Worm (Caenorhabditis elegans) whole organism, early embryonic: ENCODE measurements around the gene T21D9.2.

ENCODE experiments used
- B0310.2 ChIP-seq: sonication (generic microtip); optimal IDR thresholded peaks from 2 replicates; lab custom pipeline; 2016; ENCODE audit warnings: mild to moderate bottlenecking, missing genetic modification characterization, missing compliant biosample characterization
- F13C5.2 ChIP-seq: sonication (generic microtip); optimal IDR thresholded peaks from 2 replicates; lab custom pipeline; 2017; ENCODE audit warnings: mild to moderate bottlenecking, missing genetic modification characterization, inconsistent platforms, missing compliant biosample characterization
- aly-1 ChIP-seq: sonication (generic microtip); optimal IDR thresholded peaks from 2 replicates; lab custom pipeline; 2016; ENCODE audit warnings: missing genetic modification characterization, missing compliant biosample characterization
- ama-1 ChIP-seq: fragments of 150-350 bp; optimal IDR thresholded peaks from 2 replicates; lab custom pipeline; 2014
- ceh-13 ChIP-seq: fragments of 200-800 bp; sonication (Bioruptor generic); optimal IDR thresholded peaks from 2 replicates; lab custom pipeline; 2018; ENCODE audit warnings: mild to moderate bottlenecking, missing genetic modification characterization, missing compliant biosample characterization
- ceh-36 ChIP-seq: sonication (generic microtip); optimal IDR thresholded peaks from 2 replicates; lab custom pipeline; 2016; ENCODE audit warnings: missing genetic modification characterization, inconsistent platforms, missing compliant biosample characterization
- ets-7 ChIP-seq: sonication (generic microtip); optimal IDR thresholded peaks from 2 replicates; lab custom pipeline; 2016; ENCODE audit warnings: missing genotype, missing genetic modification characterization, missing compliant biosample characterization
- flt-1 ChIP-seq: fragments of 200-800 bp; sonication (Bioruptor generic); IDR thresholded peaks from 2 replicates; pipeline ENCODE4 v1.3.6; 2022; ENCODE audit warnings: missing genetic modification characterization, missing compliant biosample characterization
- hmbx-1 ChIP-seq: sonication (generic microtip); optimal IDR thresholded peaks from 2 replicates; lab custom pipeline; 2016; ENCODE audit warnings: mild to moderate bottlenecking, missing genetic modification characterization, missing compliant biosample characterization
- hmg-4 ChIP-seq: fragments of 200-800 bp; sonication (Bioruptor generic); optimal IDR thresholded peaks from 2 replicates; lab custom pipeline; 2018; ENCODE audit warnings: mild to moderate bottlenecking, missing genetic modification characterization, missing compliant biosample characterization
- hnd-1 ChIP-seq: sonication (generic microtip); optimal IDR thresholded peaks from 2 replicates; lab custom pipeline; 2016; ENCODE audit warnings: missing genetic modification characterization, missing compliant biosample characterization
- pes-1 ChIP-seq: fragments of 200-800 bp; sonication (Bioruptor generic); IDR thresholded peaks from 2 replicates; pipeline ENCODE4 v1.3.6; 2022; ENCODE audit warnings: missing genetic modification reagents, missing genetic modification characterization, missing compliant biosample characterization
- scrt-1 ChIP-seq: fragments of 200-800 bp; sonication (Bioruptor generic); IDR thresholded peaks from 2 replicates; pipeline ENCODE4 v1.3.6; 2022; ENCODE audit warnings: missing genetic modification characterization, missing compliant biosample characterization
- sea-1 ChIP-seq: fragments of 200-800 bp; sonication (Bioruptor generic); conservative IDR thresholded peaks from 2 replicates; pipeline ENCODE4 v1.3.6; 2022; ENCODE audit warnings: missing genetic modification characterization, missing compliant biosample characterization
- tbx-11 ChIP-seq: fragments of 200-800 bp; sonication (Bioruptor generic); IDR thresholded peaks from 2 replicates; pipeline ENCODE4 v1.3.6; 2022; ENCODE audit warnings: missing genetic modification characterization, missing compliant biosample characterization
- tbx-37 ChIP-seq: fragments of 200-800 bp; sonication (Bioruptor generic); conservative IDR thresholded peaks from 2 replicates; pipeline ENCODE4 v1.3.6; 2022; ENCODE audit warnings: missing genetic modification reagents, missing genetic modification characterization, missing compliant biosample characterization
- tra-4 ChIP-seq: sonication (generic microtip); optimal IDR thresholded peaks from 2 replicates; lab custom pipeline; 2017; ENCODE audit warnings: missing genetic modification characterization, missing compliant biosample characterization

T21D9.2 gene

DNA sequence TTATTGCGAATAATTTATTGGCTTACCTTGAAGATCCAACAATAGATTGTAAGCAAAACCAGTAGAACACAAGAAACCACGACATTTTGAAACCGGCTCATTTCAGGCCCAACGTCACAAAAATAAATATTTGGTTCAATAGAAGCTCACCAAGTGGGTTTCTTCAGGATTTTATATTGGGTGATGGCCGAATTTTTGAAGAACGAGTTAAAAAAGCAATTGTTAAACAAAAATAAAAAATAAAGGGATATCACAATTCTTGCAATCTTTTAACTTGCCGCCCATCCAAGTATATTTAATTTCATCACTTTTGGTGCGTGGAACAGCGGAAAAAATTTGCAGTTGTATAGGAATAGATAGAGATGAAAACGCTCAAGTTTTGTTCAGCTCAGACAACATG, at the start of gene T21D9.2:
T21D9.2 (minus strand) TSS at position 101 of the 400 bp plus-strand sequence.
- TF ChIP-seq ceh-36 (tag; lab: Kevin White, UChicago) (no peak), ceh-13 (GFP tag; lab: Kevin White, UChicago) (no peak), tbx-11 (GFP tag; lab: Robert Waterston, UW) (no peak), ets-7 (tag; lab: Kevin White, UChicago) (no peak)

ce11 chrX:2145629-2146028, 48.9 kb upstream of the T21D9.2 start, which contains the start of gene dpy-3:
dpy-3 (minus strand) TSS chrX:2145647.
- TF ChIP-seq ets-7 (tag; lab: Kevin White, UChicago) (no peak), aly-1 (no peak), sea-1 (GFP tag; lab: Robert Waterston, UW) (no peak), pes-1 (GFP tag; lab: Robert Waterston, UW) (no peak), ceh-13 (GFP tag; lab: Kevin White, UChicago) (no peak), tbx-11 (GFP tag; lab: Robert Waterston, UW) (no peak), flt-1 (no peak), hmg-4 (GFP tag; lab: Kevin White, UChicago) (no peak)

DNA sequence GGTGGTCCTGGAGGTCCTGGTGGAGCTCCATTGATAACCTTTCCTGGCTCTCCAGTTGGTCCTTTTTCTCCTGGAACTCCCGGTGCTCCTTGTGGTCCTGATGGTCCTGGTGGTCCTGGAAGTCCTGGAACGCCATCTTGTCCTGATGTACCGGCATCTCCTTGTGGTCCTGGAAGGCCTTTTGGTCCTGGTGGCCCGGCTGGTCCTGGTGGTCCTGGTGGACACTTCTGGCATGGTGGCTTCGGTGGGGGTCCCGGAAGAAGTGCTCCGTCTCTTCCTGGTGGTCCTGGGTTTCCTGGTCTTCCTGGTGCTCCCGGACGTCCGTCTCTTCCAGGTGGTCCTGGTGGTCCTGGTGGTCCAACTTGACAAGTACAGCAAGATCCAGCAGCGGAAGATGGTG, 48.2 kb upstream of the T21D9.2 start:
- no peak for TF ChIP-seq ama-1 (lab: Kevin White, UChicago)
- no peak for TF ChIP-seq ceh-13 (GFP tag; lab: Kevin White, UChicago)
- no peak for TF ChIP-seq hmg-4 (GFP tag; lab: Kevin White, UChicago)
- no peak for TF ChIP-seq B0310.2
- no peak for TF ChIP-seq F13C5.2 (tag; lab: Kevin White, UChicago)
- TF ChIP-seq tbx-37 = no peak
- TF ChIP-seq ets-7 (tag; lab: Kevin White, UChicago) = no peak
- no peak for TF ChIP-seq tbx-11 (GFP tag; lab: Robert Waterston, UW)

ce11 chrX:2144236-2144635, 47.5 kb upstream of the T21D9.2 start:
- TF ChIP-seq sea-1 (GFP tag; lab: Robert Waterston, UW) = no peak
- TF ChIP-seq tbx-37 = no peak
- TF ChIP-seq hmg-4 (GFP tag; lab: Kevin White, UChicago) = no peak
- no peak for TF ChIP-seq flt-1
- no peak for TF ChIP-seq B0310.2
- TF ChIP-seq aly-1 = no peak
- no peak for TF ChIP-seq ceh-36 (tag; lab: Kevin White, UChicago)
- no peak for TF ChIP-seq tbx-11 (GFP tag; lab: Robert Waterston, UW)
- TF ChIP-seq ets-7 (tag; lab: Kevin White, UChicago) = no peak
- TF ChIP-seq hnd-1 (tag; lab: Kevin White, UChicago) = no peak
- no peak for TF ChIP-seq ceh-13 (GFP tag; lab: Kevin White, UChicago)
- no peak for TF ChIP-seq pes-1 (GFP tag; lab: Robert Waterston, UW)
- TF ChIP-seq scrt-1 (GFP tag; lab: Robert Waterston, UW) = no peak
- no peak for TF ChIP-seq hmbx-1 (tag; lab: Kevin White, UChicago)

ce11 chrX:2140610-2141009, 43.9 kb upstream of the T21D9.2 start:
- TF ChIP-seq pes-1 (GFP tag; lab: Robert Waterston, UW) = no peak
- no peak for TF ChIP-seq ceh-36 (tag; lab: Kevin White, UChicago)
- TF ChIP-seq ets-7 (tag; lab: Kevin White, UChicago) = no peak
- no peak for TF ChIP-seq B0310.2
- no peak for TF ChIP-seq hnd-1 (tag; lab: Kevin White, UChicago)
- no peak for TF ChIP-seq F13C5.2 (tag; lab: Kevin White, UChicago)
- TF ChIP-seq sea-1 (GFP tag; lab: Robert Waterston, UW) = no peak
- no peak for TF ChIP-seq hmg-4 (GFP tag; lab: Kevin White, UChicago)
- no peak for TF ChIP-seq scrt-1 (GFP tag; lab: Robert Waterston, UW)
- TF ChIP-seq tra-4 (tag; lab: Kevin White, UChicago) = no peak
- TF ChIP-seq aly-1 = no peak

DNA sequence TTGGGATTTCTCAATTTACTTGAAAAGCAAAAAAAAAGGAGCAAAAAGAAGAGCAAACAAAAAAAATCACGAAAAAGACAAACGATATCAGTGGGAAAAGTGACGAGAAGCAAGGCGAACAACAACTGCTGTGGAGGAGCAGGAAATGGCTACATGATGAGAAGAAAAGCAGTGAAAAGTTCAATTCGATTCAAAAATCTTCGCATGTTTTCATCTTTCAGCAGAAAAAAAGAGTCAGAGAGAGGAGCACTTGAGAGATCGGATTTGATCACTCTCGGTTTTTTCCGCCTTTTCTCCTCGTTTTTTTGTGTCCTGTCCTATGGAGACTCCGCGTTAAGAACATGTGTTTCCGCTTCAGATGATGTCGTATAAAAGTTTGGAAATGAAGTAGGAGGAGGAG, 42.2 kb upstream of the T21D9.2 start:
- no peak for TF ChIP-seq ama-1 (lab: Kevin White, UChicago)
- TF ChIP-seq scrt-1 (GFP tag; lab: Robert Waterston, UW) = no peak
- no peak for TF ChIP-seq tra-4 (tag; lab: Kevin White, UChicago)
- TF ChIP-seq B0310.2 = no peak
- no peak for TF ChIP-seq tbx-11 (GFP tag; lab: Robert Waterston, UW)
- TF ChIP-seq flt-1 = no peak
- TF ChIP-seq hmbx-1 (tag; lab: Kevin White, UChicago) = no peak
- TF ChIP-seq aly-1 = no peak
- TF ChIP-seq tbx-37 = no peak
- TF ChIP-seq hnd-1 (tag; lab: Kevin White, UChicago) = no peak
- no peak for TF ChIP-seq sea-1 (GFP tag; lab: Robert Waterston, UW)
- no peak for TF ChIP-seq F13C5.2 (tag; lab: Kevin White, UChicago)
- TF ChIP-seq hmg-4 (GFP tag; lab: Kevin White, UChicago) = no peak
- no peak for TF ChIP-seq pes-1 (GFP tag; lab: Robert Waterston, UW)
- no peak for TF ChIP-seq ceh-36 (tag; lab: Kevin White, UChicago)
- no peak for TF ChIP-seq ets-7 (tag; lab: Kevin White, UChicago)
- TF ChIP-seq ceh-13 (GFP tag; lab: Kevin White, UChicago) = no peak

DNA sequence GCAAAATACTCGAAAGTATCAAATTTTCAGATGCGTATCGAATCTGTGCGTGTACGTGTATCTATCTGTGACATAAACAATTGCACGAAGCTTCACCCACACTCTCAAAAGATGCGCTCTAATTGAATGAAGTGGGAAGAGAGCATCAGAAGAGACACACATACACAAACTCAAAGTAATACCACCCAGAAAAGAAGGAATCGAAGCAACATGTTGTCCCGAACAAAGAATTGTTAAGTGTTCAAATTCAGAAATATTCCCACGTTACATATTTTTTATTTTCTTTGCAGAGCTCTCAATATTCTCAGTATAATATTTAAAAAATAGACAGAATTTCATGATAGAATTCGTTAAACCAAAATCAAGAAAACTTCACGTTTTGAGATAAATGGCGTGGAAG, 40.2 kb upstream of the T21D9.2 start:
- TF ChIP-seq tbx-37 (no peak), tbx-11 (GFP tag; lab: Robert Waterston, UW) (no peak), ceh-13 (GFP tag; lab: Kevin White, UChicago) (no peak), B0310.2 (no peak), pes-1 (GFP tag; lab: Robert Waterston, UW) (no peak), ets-7 (tag; lab: Kevin White, UChicago) (no peak), aly-1 (no peak), ceh-36 (tag; lab: Kevin White, UChicago) (no peak), sea-1 (GFP tag; lab: Robert Waterston, UW) (no peak), ama-1 (lab: Kevin White, UChicago) (no peak), hnd-1 (tag; lab: Kevin White, UChicago) (no peak), tra-4 (tag; lab: Kevin White, UChicago) (no peak), F13C5.2 (tag; lab: Kevin White, UChicago) (no peak), flt-1 (no peak), hmg-4 (GFP tag; lab: Kevin White, UChicago) (no peak)
